Worm (Caenorhabditis elegans) whole organism, late embryonic: ENCODE measurements around the gene ZK673.11.

Experiments
- ceh-14 ChIP-seq: sonication (generic microtip); optimal IDR thresholded peaks from 2 replicates; lab custom pipeline; 2016; ENCODE audit warnings: missing genotype, missing genetic modification characterization, missing compliant biosample characterization
- ceh-18 ChIP-seq: sonication (generic microtip); optimal IDR thresholded peaks from 2 replicates; lab custom pipeline; 2016; ENCODE audit warnings: missing genetic modification characterization, missing compliant biosample characterization
- ceh-22 ChIP-seq: sonication (generic microtip); optimal IDR thresholded peaks from 2 replicates; lab custom pipeline; 2017; ENCODE audit warnings: missing biosample characterization, missing genetic modification characterization
- ceh-45 ChIP-seq: fragments of 200-800 bp; sonication (Bioruptor generic); IDR thresholded peaks from 2 replicates; pipeline ENCODE4 v1.3.6; 2022; ENCODE audit warnings: missing genetic modification reagents, missing genetic modification characterization, missing compliant biosample characterization
- ceh-48 ChIP-seq: sonication (generic microtip); optimal IDR thresholded peaks from 2 replicates; lab custom pipeline; 2016; ENCODE audit warnings: missing genetic modification characterization, inconsistent platforms, missing compliant biosample characterization
- ceh-9 ChIP-seq: sonication (generic microtip); optimal IDR thresholded peaks from 2 replicates; lab custom pipeline; 2016; ENCODE audit warnings: mild to moderate bottlenecking, missing genetic modification characterization, inconsistent platforms, missing compliant biosample characterization
- ets-4 ChIP-seq: sonication (generic microtip); optimal IDR thresholded peaks from 2 replicates; lab custom pipeline; 2016; ENCODE audit warnings: missing genetic modification characterization, missing compliant biosample characterization
- eyg-1 ChIP-seq: sonication (generic microtip); optimal IDR thresholded peaks from 2 replicates; lab custom pipeline; 2016; ENCODE audit warnings: missing genotype, missing genetic modification characterization, missing compliant biosample characterization
- mec-3 ChIP-seq: sonication (generic microtip); optimal IDR thresholded peaks from 2 replicates; lab custom pipeline; 2016; ENCODE audit warnings: borderline replicate concordance, missing genetic modification characterization, missing compliant biosample characterization
- nhr-232 ChIP-seq: sonication (generic microtip); optimal IDR thresholded peaks from 2 replicates; lab custom pipeline; 2016; ENCODE audit warnings: missing genetic modification characterization, missing compliant biosample characterization
- pha-2 ChIP-seq: sonication (generic microtip); optimal IDR thresholded peaks from 2 replicates; lab custom pipeline; 2017; ENCODE audit warnings: mild to moderate bottlenecking, missing genetic modification characterization, missing compliant biosample characterization
- pha-4 ChIP-seq: fragments of 150-350 bp; optimal IDR thresholded peaks from 2 replicates; lab custom pipeline; 2018; ENCODE audit warnings: missing biosample characterization, missing genetic modification reagents, missing genetic modification characterization
- ref-2 ChIP-seq: sonication (generic microtip); optimal IDR thresholded peaks from 2 replicates; lab custom pipeline; 2016; ENCODE audit warnings: missing genetic modification characterization, missing compliant biosample characterization
- sdc-2 ChIP-seq: sonication (generic microtip); optimal IDR thresholded peaks from 2 replicates; lab custom pipeline; 2016; ENCODE audit warnings: missing genotype, missing genetic modification characterization, missing compliant biosample characterization
- sox-4 ChIP-seq: sonication (generic microtip); optimal IDR thresholded peaks from 2 replicates; lab custom pipeline; 2017; ENCODE audit warnings: mild to moderate bottlenecking, missing genetic modification characterization, inconsistent platforms, missing compliant biosample characterization
- syd-9 ChIP-seq: sonication (generic microtip); optimal IDR thresholded peaks from 2 replicates; lab custom pipeline; 2016; ENCODE audit warnings: mild to moderate bottlenecking, missing genetic modification characterization, moderate library complexity, missing compliant biosample characterization
- unc-3 ChIP-seq, 2 experiments: fragments of 200-800 bp in 1 of 2; sonication (Bioruptor generic) in 1 of 2; sonication (generic microtip) in 1 of 2; conservative IDR thresholded peaks in 1 of 2; optimal IDR thresholded peaks in 1 of 2; 2 replicates each; pipeline versions ENCODE4 v1.3.6 to Lab custom; 2016 to 2022; ENCODE audit warnings: missing compliant biosample characterization in 2 of 2, missing genetic modification characterization in 2 of 2, missing genetic modification reagents in 1 of 2
- unc-55 ChIP-seq: sonication (generic microtip); optimal IDR thresholded peaks from 2 replicates; lab custom pipeline; 2017; ENCODE audit warnings: missing biosample characterization, missing genetic modification reagents, missing genetic modification characterization

Gene ZK673.11

DNA sequence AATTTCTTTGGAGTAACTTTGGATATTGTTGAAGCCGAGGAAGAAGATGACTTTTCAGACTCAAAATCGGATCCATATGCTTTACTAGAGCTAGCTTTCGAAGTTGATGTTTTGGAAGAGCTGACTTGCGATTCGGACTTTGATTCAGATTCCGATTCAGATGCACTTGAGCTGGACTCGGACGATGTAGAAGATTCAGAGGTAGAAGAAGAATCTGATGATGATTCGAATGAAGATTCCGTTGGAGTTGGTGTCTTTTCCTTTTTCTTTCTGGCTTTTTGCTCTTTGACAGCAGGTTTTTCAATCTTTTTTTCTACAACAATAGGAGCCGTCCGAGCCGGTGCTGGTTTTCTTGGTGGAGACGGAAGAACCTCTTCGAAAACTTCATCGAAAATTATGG lies 50.8 kb downstream of the ZK673.11 start:
- TF ChIP-seq unc-3 (GFP tag; conservative IDR thresholded peaks at IDR 0.05; lab: Robert Waterston, UW) (no peak), unc-3 (tag; optimal IDR thresholded peaks at IDR 0.05; lab: Kevin White, UChicago) (no peak), sdc-2 (no peak), pha-4 (tag; lab: Kevin White, UChicago) (no peak), ceh-48 (tag; lab: Kevin White, UChicago) (no peak), nhr-232 (tag; lab: Kevin White, UChicago) (no peak), ceh-22 (tag; lab: Kevin White, UChicago) (no peak)

ce11 chrII:10509746-10510145 lies 52.7 kb downstream of the ZK673.11 start, which contains the start of gene F59B10.2:
F59B10.2 (minus strand) TSS chrII:10509846.
- TF ChIP-seq syd-9 = no peak
- no peak for TF ChIP-seq unc-3 (GFP tag; conservative IDR thresholded peaks at IDR 0.05; lab: Robert Waterston, UW)
- TF ChIP-seq unc-3 (tag; optimal IDR thresholded peaks at IDR 0.05; lab: Kevin White, UChicago) = no peak
- TF ChIP-seq ets-4 (tag; lab: Kevin White, UChicago) = no peak
- no peak for TF ChIP-seq ceh-48 (tag; lab: Kevin White, UChicago)
- no peak for TF ChIP-seq mec-3 (tag; lab: Kevin White, UChicago)

- no peak for TF ChIP-seq ceh-18 (tag; lab: Kevin White, UChicago)
- no peak for TF ChIP-seq eyg-1 (tag; lab: Kevin White, UChicago)
- no peak for TF ChIP-seq unc-55 (GFP tag; lab: Kevin White, UChicago)
- TF ChIP-seq ceh-9 = no peak
- TF ChIP-seq sox-4 (tag; lab: Kevin White, UChicago) = no peak
- no peak for TF ChIP-seq ceh-45
- TF ChIP-seq pha-2 = no peak
- no peak for TF ChIP-seq ref-2 (tag; lab: Kevin White, UChicago)
- TF ChIP-seq ceh-14 (tag; lab: Kevin White, UChicago) = no peak
These were observed 53.2 kb downstream of the ZK673.11 start, which contains the start of gene F59B10.3 for ce11 chrII:10510242-10510641. F59B10.3 (plus strand) TSS chrII:10510542.
